Worm (Caenorhabditis elegans) whole organism, L3 larva: ENCODE data around the gene F09B12.3.

Experiments used
- elt-2 ChIP-seq: sonication (generic microtip); optimal IDR thresholded peaks from 2 replicates; lab custom pipeline; 2016; ENCODE audit warnings: missing genetic modification reagents, mild to moderate bottlenecking, missing genetic modification characterization, missing compliant biosample characterization
- pqm-1 ChIP-seq: fragments of 150-350 bp; optimal IDR thresholded peaks from 2 replicates; lab custom pipeline; 2017; ENCODE audit warnings: missing biosample characterization, missing genetic modification characterization, inconsistent platforms

- TF ChIP-seq elt-2 (tag; lab: Kevin White, UChicago) (no peak), pqm-1 (no peak)
These were observed 18.0 kb upstream of the F09B12.3 start for ce11 chrX:15115748-15116147.
